Worm (Caenorhabditis elegans) whole organism, late embryonic: ENCODE measurements around the gene F26F2.10.

Source experiments
- Y22D7AL.16 ChIP-seq: sonication (generic microtip); optimal IDR thresholded peaks from 2 replicates; lab custom pipeline; 2016; ENCODE audit warnings: missing genetic modification characterization, missing compliant biosample characterization
- ceh-45 ChIP-seq: fragments of 200-800 bp; sonication (Bioruptor generic); IDR thresholded peaks from 2 replicates; pipeline ENCODE4 v1.3.6; 2022; ENCODE audit warnings: missing genetic modification reagents, missing genetic modification characterization, missing compliant biosample characterization
- ceh-9 ChIP-seq: sonication (generic microtip); optimal IDR thresholded peaks from 2 replicates; lab custom pipeline; 2016; ENCODE audit warnings: mild to moderate bottlenecking, missing genetic modification characterization, inconsistent platforms, missing compliant biosample characterization
- elt-2 ChIP-seq: sonication (generic microtip); optimal IDR thresholded peaks from 2 replicates; lab custom pipeline; 2016; ENCODE audit warnings: missing genetic modification reagents, missing genetic modification characterization, missing compliant biosample characterization
- ets-4 ChIP-seq: sonication (generic microtip); optimal IDR thresholded peaks from 2 replicates; lab custom pipeline; 2016; ENCODE audit warnings: missing genetic modification characterization, missing compliant biosample characterization
- fkh-6 ChIP-seq: sonication (generic microtip); optimal IDR thresholded peaks from 2 replicates; lab custom pipeline; 2016; ENCODE audit warnings: missing genetic modification characterization, missing compliant biosample characterization
- nhr-11 ChIP-seq: fragments of 150-350 bp; optimal IDR thresholded peaks from 2 replicates; lab custom pipeline; 2014; ENCODE audit warnings: missing biosample characterization, missing genetic modification characterization
- pqm-1 ChIP-seq: sonication (generic microtip); optimal IDR thresholded peaks from 2 replicates; lab custom pipeline; 2016; ENCODE audit warnings: missing genetic modification characterization, missing compliant biosample characterization

DNA sequence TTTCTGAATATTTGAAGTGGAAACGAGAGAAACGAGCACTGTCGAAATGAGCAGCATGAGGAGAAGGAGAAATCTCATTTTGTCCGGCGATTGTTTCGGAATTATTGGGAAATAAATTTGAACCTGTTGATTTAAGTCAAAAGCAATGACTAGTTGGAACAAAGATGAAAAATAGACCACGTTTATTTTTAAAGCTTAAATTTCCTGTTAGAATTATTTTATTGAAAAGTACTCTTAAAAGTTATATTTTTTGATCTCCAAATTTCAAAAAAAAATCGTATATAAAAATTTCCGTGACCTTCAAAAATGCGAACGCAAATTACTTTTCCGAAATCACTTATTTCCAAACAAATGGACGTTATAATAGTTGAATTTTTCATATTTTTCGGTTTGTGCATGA is 1.0 kb upstream of the F26F2.10 start, which contains the start of gene F26F2.11:
- no peak for TF ChIP-seq nhr-11 (tag; lab: Kevin White, UChicago)
- no peak for TF ChIP-seq ets-4 (tag; lab: Kevin White, UChicago)
- no peak for TF ChIP-seq elt-2 (tag; lab: Kevin White, UChicago)
- no peak for TF ChIP-seq Y22D7AL.16 (tag; lab: Kevin White, UChicago)
- TF ChIP-seq ceh-9 (tag; lab: Kevin White, UChicago): no peak
- TF ChIP-seq fkh-6 (tag; lab: Kevin White, UChicago): no peak
- no peak for TF ChIP-seq pqm-1 (tag; lab: Kevin White, UChicago)
- TF ChIP-seq ceh-45 (GFP tag; lab: Robert Waterston, UW): no peak
